Worm (Caenorhabditis elegans) whole organism, L4 larva: Measurements from ENCODE around the gene K06H7.2.

Experiments
- D1046.2 ChIP-seq: fragments of 200-800 bp; sonication (Bioruptor generic); IDR thresholded peaks from 2 replicates; pipeline ENCODE4 v1.3.6; 2022; ENCODE audit warnings: missing genetic modification characterization, missing compliant biosample characterization
- F10B5.3 ChIP-seq: sonication (generic microtip); optimal IDR thresholded peaks from 2 replicates; lab custom pipeline; 2016; ENCODE audit warnings: mild to moderate bottlenecking, missing genetic modification characterization, missing compliant biosample characterization
- F49E8.2 ChIP-seq: sonication (generic microtip); optimal IDR thresholded peaks from 2 replicates; lab custom pipeline; 2016; ENCODE audit warnings: missing compliant biosample characterization, mild to moderate bottlenecking, missing genetic modification characterization, borderline replicate concordance
- Y105C5A.15 ChIP-seq: fragments of 200-800 bp; sonication (Bioruptor generic); IDR thresholded peaks from 2 replicates; pipeline ENCODE4 v1.3.6; 2022; ENCODE audit warnings: missing genetic modification characterization, missing compliant biosample characterization
- Y48G9A.11 ChIP-seq: fragments of 200-800 bp; sonication (Bioruptor generic); IDR thresholded peaks from 2 replicates; pipeline ENCODE4 v1.3.6; 2022; ENCODE audit warnings: missing genetic modification reagents, missing genetic modification characterization, missing compliant biosample characterization
- ZK546.5 ChIP-seq, 2 experiments: sonication (generic microtip); optimal IDR thresholded peaks; 2 replicates each; lab custom pipeline; 2017; ENCODE audit warnings: missing biosample characterization in 2 of 2, missing genetic modification characterization in 2 of 2
- aha-1 ChIP-seq: fragments of 150-350 bp; peaks from one replicate; lab custom pipeline; 2014; ENCODE audit warnings: missing biosample characterization, missing genetic modification characterization
- aly-2 ChIP-seq: sonication (generic microtip); optimal IDR thresholded peaks from 2 replicates; lab custom pipeline; 2018; ENCODE audit warnings: missing biosample characterization, missing genetic modification characterization
- ama-1 ChIP-seq: fragments of 150-350 bp; optimal IDR thresholded peaks from 2 replicates; lab custom pipeline; 2014; ENCODE audit warnings: inconsistent platforms, mixed read lengths
- arid-1 ChIP-seq: fragments of 200-800 bp; sonication (Bioruptor generic); conservative IDR thresholded peaks from 2 replicates; pipeline ENCODE4 v1.3.6; 2022; ENCODE audit warnings: missing genetic modification reagents, missing genetic modification characterization, missing compliant biosample characterization
- attf-4 ChIP-seq: sonication (generic microtip); optimal IDR thresholded peaks from 3 replicates; lab custom pipeline; 2017; ENCODE audit warnings: missing biosample characterization, missing genetic modification characterization
- ceh-32 ChIP-seq: sonication (generic microtip); optimal IDR thresholded peaks from 2 replicates; lab custom pipeline; 2016; ENCODE audit warnings: mild to moderate bottlenecking, missing genetic modification characterization, missing compliant biosample characterization; ENCODE audit not compliant: poor library complexity
- ceh-62 ChIP-seq: sonication (generic microtip); optimal IDR thresholded peaks from 2 replicates; lab custom pipeline; 2017; ENCODE audit warnings: missing biosample characterization, missing genetic modification characterization
- ctbp-1 ChIP-seq: fragments of 200-800 bp; sonication (Bioruptor generic); IDR thresholded peaks from 2 replicates; pipeline ENCODE4 v1.3.6; 2022; ENCODE audit warnings: missing genetic modification reagents, missing genetic modification characterization, missing compliant biosample characterization
- daf-19 ChIP-seq: fragments of 200-800 bp; sonication (Bioruptor generic); conservative IDR thresholded peaks from 2 replicates; pipeline ENCODE4 v1.3.6; 2022; ENCODE audit warnings: missing genetic modification characterization, missing compliant biosample characterization
- dmd-6 ChIP-seq: fragments of 200-800 bp; sonication (Bioruptor generic); IDR thresholded peaks from 2 replicates; pipeline ENCODE4 v1.3.6; 2022; ENCODE audit warnings: missing genetic modification reagents, missing genetic modification characterization, missing compliant biosample characterization
- egl-43 ChIP-seq: fragments of 200-800 bp; sonication (Bioruptor generic); IDR thresholded peaks from 2 replicates; pipeline ENCODE4 v1.3.6; 2022; ENCODE audit warnings: missing genetic modification reagents, missing genetic modification characterization, missing compliant biosample characterization
- hif-1 ChIP-seq, 2 experiments: sonication (generic microtip); optimal IDR thresholded peaks; 2 replicates each; lab custom pipeline; 2016 to 2017; ENCODE audit warnings: missing compliant biosample characterization in 2 of 2, missing genetic modification characterization in 2 of 2, missing genetic modification reagents in 2 of 2, missing genotype in 2 of 2, mild to moderate bottlenecking in 1 of 2
- hlh-11 ChIP-seq: fragments of 200-800 bp; sonication (Bioruptor generic); optimal IDR thresholded peaks from 2 replicates; lab custom pipeline; 2018; ENCODE audit warnings: mild to moderate bottlenecking, missing genetic modification characterization, missing compliant biosample characterization
- hlh-30 ChIP-seq: sonication (generic microtip); optimal IDR thresholded peaks from 2 replicates; lab custom pipeline; 2017; ENCODE audit warnings: antibody characterized with exemption, mild to moderate bottlenecking, missing genetic modification characterization, missing compliant biosample characterization; ENCODE audit not compliant: insufficient read depth
- hmg-1.1 ChIP-seq: fragments of 200-800 bp; sonication (Bioruptor generic); IDR thresholded peaks from 2 replicates; pipeline ENCODE4 v1.3.6; 2022; ENCODE audit warnings: missing genetic modification reagents, missing genetic modification characterization, missing compliant biosample characterization
- lin-38 ChIP-seq: fragments of 200-800 bp; sonication (Bioruptor generic); IDR thresholded peaks from 2 replicates; pipeline ENCODE4 v1.3.6; 2022; ENCODE audit warnings: missing genetic modification reagents, missing genetic modification characterization, missing compliant biosample characterization
- lsy-2 ChIP-seq, 2 experiments: fragments of 150-350 bp in 1 of 2; sonication (generic microtip) in 1 of 2; optimal IDR thresholded peaks; 2 replicates each; lab custom pipeline; 2014 to 2017; ENCODE audit warnings: missing biosample characterization in 2 of 2, missing genetic modification characterization in 2 of 2
- mdl-1 ChIP-seq, 2 experiments: fragments of 150-350 bp in 1 of 2; sonication (generic microtip) in 1 of 2; optimal IDR thresholded peaks; 2 replicates each; lab custom pipeline; 2014 to 2017; ENCODE audit warnings: missing biosample characterization in 2 of 2, missing genetic modification characterization in 2 of 2
- mep-1 ChIP-seq: fragments of 150-350 bp; sonication (generic microtip); optimal IDR thresholded peaks from 3 replicates; lab custom pipeline; 2014; ENCODE audit warnings: missing biosample characterization, missing genetic modification characterization
- mes-2 ChIP-seq: sonication (generic microtip); optimal IDR thresholded peaks from 2 replicates; lab custom pipeline; 2016; ENCODE audit warnings: missing genotype, mild to moderate bottlenecking, missing genetic modification characterization, missing compliant biosample characterization; ENCODE audit not compliant: poor library complexity, severe bottlenecking
- mxl-2 ChIP-seq: fragments of 200-800 bp; sonication (Bioruptor generic); conservative IDR thresholded peaks from 2 replicates; pipeline ENCODE4 v1.3.6; 2022; ENCODE audit warnings: missing genetic modification reagents, missing genetic modification characterization, missing compliant biosample characterization
- mxl-3 ChIP-seq: fragments of 200-800 bp; sonication (Bioruptor generic); optimal IDR thresholded peaks from 2 replicates; lab custom pipeline; 2018; ENCODE audit warnings: mild to moderate bottlenecking, missing genetic modification characterization, missing compliant biosample characterization
- nhr-111 ChIP-seq: fragments of 200-800 bp; sonication (Bioruptor generic); optimal IDR thresholded peaks from 2 replicates; lab custom pipeline; 2018; ENCODE audit warnings: mild to moderate bottlenecking, missing genetic modification characterization, missing compliant biosample characterization
- nhr-25 ChIP-seq: sonication (generic microtip); optimal IDR thresholded peaks from 2 replicates; lab custom pipeline; 2017; ENCODE audit warnings: missing genetic modification characterization, mild to moderate bottlenecking, missing compliant biosample characterization, antibody characterized with exemption, moderate library complexity, borderline replicate concordance; ENCODE audit not compliant: insufficient read depth
- nhr-28 ChIP-seq: fragments of 150-350 bp; optimal IDR thresholded peaks from 2 replicates; lab custom pipeline; 2014; ENCODE audit warnings: missing biosample characterization, missing genetic modification characterization
- nhr-41 ChIP-seq: fragments of 200-800 bp; sonication (Bioruptor generic); IDR thresholded peaks from 2 replicates; pipeline ENCODE4 v1.3.6; 2022; ENCODE audit warnings: missing genetic modification reagents, missing genetic modification characterization, missing compliant biosample characterization
- nhr-6 ChIP-seq: fragments of 150-350 bp; optimal IDR thresholded peaks from 2 replicates; lab custom pipeline; 2014; ENCODE audit warnings: missing biosample characterization, missing genetic modification characterization
- nhr-77 ChIP-seq: fragments of 150-350 bp; optimal IDR thresholded peaks from 2 replicates; lab custom pipeline; 2014; ENCODE audit warnings: missing biosample characterization, missing genetic modification characterization
- pha-4 ChIP-seq, 2 experiments: fragments of 150-350 bp in 1 of 2; fragments of 200-800 bp in 1 of 2; sonication (Bioruptor generic) in 1 of 2; IDR thresholded peaks in 1 of 2; optimal IDR thresholded peaks in 1 of 2; 2 replicates each; pipeline versions ENCODE4 v1.3.6 to Lab custom; 2014 to 2022; ENCODE audit warnings: missing genetic modification characterization in 2 of 2, missing genetic modification reagents in 2 of 2, missing biosample characterization in 1 of 2, missing compliant biosample characterization in 1 of 2
- rbr-2 ChIP-seq: sonication (generic microtip); optimal IDR thresholded peaks from 2 replicates; lab custom pipeline; 2016; ENCODE audit warnings: missing genotype, missing genetic modification characterization, missing compliant biosample characterization
- set-16 ChIP-seq: fragments of 200-800 bp; sonication (Bioruptor generic); IDR thresholded peaks from 2 replicates; pipeline ENCODE4 v1.3.6; 2022; ENCODE audit warnings: missing genetic modification reagents, missing genetic modification characterization, missing compliant biosample characterization
- skn-1 ChIP-seq: fragments of 150-350 bp; optimal IDR thresholded peaks from 2 replicates; lab custom pipeline; 2014; ENCODE audit warnings: missing biosample characterization, missing genetic modification characterization
- snpc-1.2 ChIP-seq: fragments of 200-800 bp; sonication (Bioruptor generic); IDR thresholded peaks from 2 replicates; pipeline ENCODE4 v1.3.6; 2022; ENCODE audit warnings: missing genetic modification reagents, missing genetic modification characterization, missing compliant biosample characterization
- spr-1 ChIP-seq: sonication (generic microtip); optimal IDR thresholded peaks from 2 replicates; lab custom pipeline; 2016; ENCODE audit warnings: mild to moderate bottlenecking, missing genetic modification characterization, missing compliant biosample characterization
- unc-39 ChIP-seq: sonication (generic microtip); optimal IDR thresholded peaks from 2 replicates; lab custom pipeline; 2017; ENCODE audit warnings: missing biosample characterization, missing genetic modification characterization
- vab-7 ChIP-seq: fragments of 200-800 bp; sonication (Bioruptor generic); IDR thresholded peaks from 2 replicates; pipeline ENCODE4 v1.3.6; 2022; ENCODE audit warnings: missing genetic modification reagents, missing genetic modification characterization, missing compliant biosample characterization
- ztf-7 ChIP-seq: fragments of 150-350 bp; optimal IDR thresholded peaks from 2 replicates; lab custom pipeline; 2014; ENCODE audit warnings: missing biosample characterization, missing genetic modification characterization

K06H7.2 gene

DNA sequence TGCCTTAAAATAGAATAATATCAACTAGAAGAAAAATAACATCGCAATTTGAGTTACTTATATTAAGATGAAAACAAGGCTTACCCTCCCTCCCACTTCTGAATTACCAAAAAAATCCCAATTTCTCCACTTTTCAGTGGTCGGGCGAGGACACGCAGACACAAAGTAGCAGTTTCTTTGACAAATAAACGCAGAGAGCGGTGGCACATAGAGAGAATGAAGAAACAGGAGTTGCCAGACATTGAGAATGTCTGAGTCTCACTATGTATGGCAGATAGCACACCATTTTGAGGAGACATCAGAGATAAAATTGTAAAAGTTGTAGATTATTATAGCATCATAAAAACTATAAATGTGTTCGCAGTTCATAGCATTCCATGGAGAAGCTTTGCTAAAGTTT, 31.9 kb downstream of the K06H7.2 start (continued):
- peak; percentile 63 for TF ChIP-seq mep-1 (tag; lab: Kevin White, UChicago)
- no peak for TF ChIP-seq vab-7 (GFP tag; lab: Robert Waterston, UW)
- TF ChIP-seq nhr-6 (tag; lab: Kevin White, UChicago), result peak; percentile 22

DNA sequence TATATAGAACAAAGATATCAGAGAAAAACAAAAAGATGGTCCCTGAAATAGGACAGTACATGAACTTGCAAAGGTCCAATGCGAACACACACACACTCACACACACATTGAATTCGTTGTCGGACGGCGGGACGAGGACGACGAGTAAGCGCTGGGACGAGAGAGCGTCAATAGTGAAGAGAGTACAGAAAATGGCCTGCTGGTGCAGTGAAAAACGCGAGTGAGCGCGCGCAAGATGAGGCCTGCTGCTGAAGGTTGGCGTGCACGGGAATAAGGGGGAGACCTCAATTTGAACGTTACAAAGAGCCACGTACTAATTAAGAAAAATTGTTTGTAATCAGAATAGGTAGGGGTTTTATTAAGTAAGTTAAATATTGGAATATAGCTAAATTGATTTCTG, 33.6 kb downstream of the K06H7.2 start:
- TF ChIP-seq hlh-30 (tag; lab: Kevin White, UChicago) (peak; percentile 45), ama-1 (lab: Kevin White, UChicago) (no peak), dmd-6 (peak; percentile 33; the same call in 1 of the 2 replicates), daf-19 (GFP tag; lab: Robert Waterston, UW) (no peak), ceh-62 (no peak), nhr-28 (peak; percentile 46), D1046.2 (GFP tag; lab: Robert Waterston, UW) (no peak), egl-43 (GFP tag; lab: Robert Waterston, UW) (0 out of 2 replicates have a peak, but pooled peaks have one; percentile 36), rbr-2 (tag; lab: Kevin White, UChicago) (peak; percentile 13), mes-2 (tag; lab: Kevin White, UChicago) (peak; percentile 12), mdl-1 (tag; optimal IDR thresholded peaks at IDR 0.05; lab: Kevin White, UChicago) (peak in 1 of 2 experiments; percentile 11), mep-1 (tag; lab: Kevin White, UChicago) (peak; percentile 27), hmg-1.1 (GFP tag; lab: Robert Waterston, UW) (peak; percentile 47), F49E8.2 (tag; lab: Kevin White, UChicago) (no peak), hlh-11 (tag; lab: Kevin White, UChicago) (peak; percentile 47), mxl-3 (GFP tag; lab: Kevin White, UChicago) (peak; percentile 41), lsy-2 (tag; optimal IDR thresholded peaks at IDR 0.05; lab: Kevin White, UChicago) (peak in 1 of 2 experiments; percentile 36), aha-1 (tag; lab: Kevin White, UChicago) (peak; percentile 85), nhr-6 (tag; lab: Kevin White, UChicago) (peak; percentile 14)
- TF ChIP-seq, all 104 proteins: peak for 14

DNA sequence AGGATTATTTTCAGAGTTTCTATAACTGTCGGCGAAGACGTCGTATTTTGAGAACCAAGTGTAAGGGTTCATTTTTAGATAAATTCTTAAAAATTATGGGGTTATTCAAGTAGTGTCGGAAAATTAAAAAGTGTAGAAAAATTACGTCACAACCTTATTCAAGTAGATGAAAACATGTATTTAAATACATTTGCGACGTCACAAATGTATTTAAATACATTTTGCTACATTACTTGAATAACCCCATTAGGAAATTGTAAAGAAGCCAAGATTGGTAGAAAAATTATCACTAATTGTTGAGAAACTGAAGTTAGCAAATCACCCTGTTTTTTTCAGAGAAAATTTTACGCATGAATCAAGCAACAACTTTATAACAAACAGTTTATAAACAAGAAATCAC, 35.8 kb downstream of the K06H7.2 start:
- TF ChIP-seq aly-2 (tag; lab: Kevin White, UChicago) (no peak), nhr-77 (no peak), spr-1 (no peak), pha-4 (GFP tag; IDR thresholded peaks at IDR 0.05; lab: Robert Waterston, UW) (peak; percentile 44; the same call in 1 of the 2 replicates), pha-4 (tag; optimal IDR thresholded peaks at IDR 0.05; lab: Kevin White, UChicago) (no peak), nhr-111 (GFP tag; lab: Kevin White, UChicago) (no peak), unc-39 (tag; lab: Kevin White, UChicago) (no peak), mxl-2 (GFP tag; lab: Robert Waterston, UW) (no peak), ctbp-1 (no peak), arid-1 (GFP tag; lab: Robert Waterston, UW) (0 out of 2 replicates have a peak, but pooled peaks have one; percentile 24), attf-4 (tag; lab: Kevin White, UChicago) (no peak), ztf-7 (tag; lab: Kevin White, UChicago) (no peak), lin-38 (peak; percentile 58), Y48G9A.11 (GFP tag; lab: Robert Waterston, UW) (peak; percentile 65), ceh-32 (tag; lab: Kevin White, UChicago) (no peak), skn-1 (tag; lab: Kevin White, UChicago) (no peak), set-16 (GFP tag; lab: Robert Waterston, UW) (no peak), ZK546.5 (tag; optimal IDR thresholded peaks at IDR 0.05; lab: Kevin White, UChicago) (no peak), F10B5.3 (tag; lab: Kevin White, UChicago) (no peak), snpc-1.2 (GFP tag; lab: Robert Waterston, UW) (peak; percentile 52; the same call in 1 of the 2 replicates), egl-43 (GFP tag; lab: Robert Waterston, UW) (no peak), hif-1 (tag; optimal IDR thresholded peaks at IDR 0.05; lab: Kevin White, UChicago) (no peak), nhr-41 (no peak), mxl-3 (GFP tag; lab: Kevin White, UChicago) (no peak), nhr-25 (no peak), Y105C5A.15 (GFP tag; lab: Robert Waterston, UW) (no peak), daf-19 (GFP tag; lab: Robert Waterston, UW) (no peak), F49E8.2 (tag; lab: Kevin White, UChicago) (peak; percentile 63)
